Fruit fly (Drosophila melanogaster): ENCODE measurements around the gene Traf4.

Traf4 gene

dm6 chr2L:4386926-4387550, 25.3 kb downstream of the Traf4 start, which contains the start of gene Psf2:
Psf2 (minus strand) TSS chr2L:4387356.
- TF ChIP-seq psq (optimal IDR thresholded peaks at IDR 0.05) (no peak), insv (optimal IDR thresholded peaks at IDR 0.05) (no peak), ttk (optimal IDR thresholded peaks at IDR 0.05) (no peak), Myc (optimal IDR thresholded peaks at IDR 0.05) (no peak), h (optimal IDR thresholded peaks at IDR 0.05) (no peak), Sin3A (optimal IDR thresholded peaks at IDR 0.05) (no peak)

- TF ChIP-seq Myc (optimal IDR thresholded peaks at IDR 0.05) = no peak
- TF ChIP-seq psq (optimal IDR thresholded peaks at IDR 0.05) = no peak
- TF ChIP-seq insv (optimal IDR thresholded peaks at IDR 0.05) = no peak
- no peak for TF ChIP-seq ttk (optimal IDR thresholded peaks at IDR 0.05)
- no peak for TF ChIP-seq h (optimal IDR thresholded peaks at IDR 0.05)
- TF ChIP-seq Sin3A (optimal IDR thresholded peaks at IDR 0.05) = no peak
Measured at dm6 chr2L:4388027-4388426, 26.3 kb downstream of the Traf4 start, which contains the start of gene Tps1. Tps1 (plus strand) TSS chr2L:4388327.

dm6 chr2L:4389405-4390115, 27.8 kb downstream of the Traf4 start:
- TF ChIP-seq Myc (optimal IDR thresholded peaks at IDR 0.05) (no peak), psq (optimal IDR thresholded peaks at IDR 0.05) (no peak), ttk (optimal IDR thresholded peaks at IDR 0.05) (no peak), insv (optimal IDR thresholded peaks at IDR 0.05) (no peak), Sin3A (optimal IDR thresholded peaks at IDR 0.05) (no peak), h (optimal IDR thresholded peaks at IDR 0.05) (no peak)

- no peak for TF ChIP-seq ttk (optimal IDR thresholded peaks at IDR 0.05)
- no peak for TF ChIP-seq psq (optimal IDR thresholded peaks at IDR 0.05)
- TF ChIP-seq insv (optimal IDR thresholded peaks at IDR 0.05) = no peak
- TF ChIP-seq h (optimal IDR thresholded peaks at IDR 0.05) = no peak
- no peak for TF ChIP-seq Sin3A (optimal IDR thresholded peaks at IDR 0.05)
- no peak for TF ChIP-seq Myc (optimal IDR thresholded peaks at IDR 0.05)
Measured at dm6 chr2L:4393842-4394421, 32.2 kb downstream of the Traf4 start, which contains the start of gene CG3652. CG3652 (minus strand) TSS chr2L:4393876.

- TF ChIP-seq insv (optimal IDR thresholded peaks at IDR 0.05) = no peak
- no peak for TF ChIP-seq Sin3A (optimal IDR thresholded peaks at IDR 0.05)
- no peak for TF ChIP-seq h (optimal IDR thresholded peaks at IDR 0.05)
- TF ChIP-seq Myc (optimal IDR thresholded peaks at IDR 0.05) = no peak
- no peak for TF ChIP-seq ttk (optimal IDR thresholded peaks at IDR 0.05)
- TF ChIP-seq psq (optimal IDR thresholded peaks at IDR 0.05) = no peak
Measured at dm6 chr2L:4400653-4401052, 38.9 kb downstream of the Traf4 start, which contains the start of gene CG33003. CG33003 (plus strand) TSS chr2L:4400953.

dm6 chr2L:4403013-4403604, 41.4 kb downstream of the Traf4 start, which contains the start of gene Dim1:
Dim1 (plus strand) TSS chr2L:4403251.
- TF ChIP-seq Myc (optimal IDR thresholded peaks at IDR 0.05) = no peak
- TF ChIP-seq ttk (optimal IDR thresholded peaks at IDR 0.05) = no peak
- TF ChIP-seq h (optimal IDR thresholded peaks at IDR 0.05) = no peak
- no peak for TF ChIP-seq Sin3A (optimal IDR thresholded peaks at IDR 0.05)
- no peak for TF ChIP-seq insv (optimal IDR thresholded peaks at IDR 0.05)
- TF ChIP-seq psq (optimal IDR thresholded peaks at IDR 0.05) = no peak

dm6 chr2L:4410855-4411254, 49.1 kb downstream of the Traf4 start, which contains the start of gene CG43055:
CG43055 (plus strand) TSS chr2L:4411155.
- TF ChIP-seq ttk (optimal IDR thresholded peaks at IDR 0.05) = no peak
- no peak for TF ChIP-seq insv (optimal IDR thresholded peaks at IDR 0.05)
- no peak for TF ChIP-seq Sin3A (optimal IDR thresholded peaks at IDR 0.05)
- TF ChIP-seq h (optimal IDR thresholded peaks at IDR 0.05) = no peak
- TF ChIP-seq psq (optimal IDR thresholded peaks at IDR 0.05) = no peak
- TF ChIP-seq Myc (optimal IDR thresholded peaks at IDR 0.05) = no peak

dm6 chr2L:4414059-4414458, 52.3 kb downstream of the Traf4 start:
- no peak for TF ChIP-seq insv (optimal IDR thresholded peaks at IDR 0.05)
- no peak for TF ChIP-seq h (optimal IDR thresholded peaks at IDR 0.05)
- no peak for TF ChIP-seq ttk (optimal IDR thresholded peaks at IDR 0.05)
- no peak for TF ChIP-seq psq (optimal IDR thresholded peaks at IDR 0.05)
- no peak for TF ChIP-seq Sin3A (optimal IDR thresholded peaks at IDR 0.05)
- no peak for TF ChIP-seq Myc (optimal IDR thresholded peaks at IDR 0.05)

- TF ChIP-seq insv (optimal IDR thresholded peaks at IDR 0.05) = no peak
- TF ChIP-seq Sin3A (optimal IDR thresholded peaks at IDR 0.05) = no peak
- TF ChIP-seq Myc (optimal IDR thresholded peaks at IDR 0.05) = no peak
- TF ChIP-seq ttk (optimal IDR thresholded peaks at IDR 0.05) = no peak
- TF ChIP-seq h (optimal IDR thresholded peaks at IDR 0.05) = no peak
- no peak for TF ChIP-seq psq (optimal IDR thresholded peaks at IDR 0.05)
Measured at dm6 chr2L:4416089-4416488, 54.4 kb downstream of the Traf4 start.

- TF ChIP-seq insv (optimal IDR thresholded peaks at IDR 0.05) (no peak), Myc (optimal IDR thresholded peaks at IDR 0.05) (no peak), psq (optimal IDR thresholded peaks at IDR 0.05) (no peak), ttk (optimal IDR thresholded peaks at IDR 0.05) (no peak), Sin3A (optimal IDR thresholded peaks at IDR 0.05) (no peak), h (optimal IDR thresholded peaks at IDR 0.05) (no peak)
Measured at dm6 chr2L:4416903-4417302, 55.2 kb downstream of the Traf4 start.

- no peak for TF ChIP-seq ttk (optimal IDR thresholded peaks at IDR 0.05)
- no peak for TF ChIP-seq Sin3A (optimal IDR thresholded peaks at IDR 0.05)
- no peak for TF ChIP-seq Myc (optimal IDR thresholded peaks at IDR 0.05)
- no peak for TF ChIP-seq insv (optimal IDR thresholded peaks at IDR 0.05)
- TF ChIP-seq h (optimal IDR thresholded peaks at IDR 0.05) = no peak
- TF ChIP-seq psq (optimal IDR thresholded peaks at IDR 0.05) = no peak
Measured at dm6 chr2L:4417982-4418381, 56.3 kb downstream of the Traf4 start.
